Fruit fly (Drosophila melanogaster): ENCODE data around the gene glec.

Gene glec

dm6 chr3R:21869464-21870100, 13.5 kb upstream of the glec start, which contains the start of gene CG31174:
CG31174 (minus strand) TSS chr3R:21869514.
- TF ChIP-seq amos (GFP tag; IDR thresholded peaks at IDR 0.05; ENCODE audit: partially characterized antibody) (no peak), exex (tag; optimal IDR thresholded peaks at IDR 0.05) (peak; percentile 83), dimm (GFP tag; IDR thresholded peaks at IDR 0.05) (no peak), wek (GFP tag; optimal IDR thresholded peaks at IDR 0.05) (no peak), CG11504 (tag; optimal IDR thresholded peaks at IDR 0.05) (no peak), slbo (GFP tag; IDR thresholded peaks at IDR 0.05) (no peak), CG15601 (tag; optimal IDR thresholded peaks at IDR 0.05) (no peak), Hr78 (GFP tag; optimal IDR thresholded peaks at IDR 0.05) (no peak), Oli (tag; optimal IDR thresholded peaks at IDR 0.05) (no peak), jing (GFP tag; optimal IDR thresholded peaks at IDR 0.05) (no peak), CG16863 (GFP tag; optimal IDR thresholded peaks at IDR 0.05) (no peak), CG1602 (GFP tag; optimal IDR thresholded peaks at IDR 0.05) (no peak), sug (tag; optimal IDR thresholded peaks at IDR 0.05) (peak; percentile 97), CG7839 (tag; optimal IDR thresholded peaks at IDR 0.05) (no peak), sr (GFP tag; IDR thresholded peaks at IDR 0.05) (no peak), ase (GFP tag; IDR thresholded peaks at IDR 0.05) (no peak), Hr51 (GFP tag; optimal IDR thresholded peaks at IDR 0.05) (no peak), vnd (GFP tag; IDR thresholded peaks at IDR 0.05; ENCODE audit: partially characterized antibody) (0 out of 3 replicates have a peak, but pooled peaks have one; percentile 14), ci (GFP tag; IDR thresholded peaks at IDR 0.05) (peak; percentile 19; the same call in 1 of the 3 replicates), eve (GFP tag; optimal IDR thresholded peaks at IDR 0.05) (no peak), CG7357 (GFP tag; IDR thresholded peaks at IDR 0.05) (no peak), Nf-YC (tag; optimal IDR thresholded peaks at IDR 0.05) (no peak), CG15011 (GFP tag; optimal IDR thresholded peaks at IDR 0.05) (no peak), CG14965 (GFP tag; optimal IDR thresholded peaks at IDR 0.05; ENCODE audit: borderline replicate concordance) (no peak), CG12104 (GFP tag; optimal IDR thresholded peaks at IDR 0.05) (no peak), CG12659 (GFP tag; optimal IDR thresholded peaks at IDR 0.05) (no peak), chif (GFP tag; optimal IDR thresholded peaks at IDR 0.05) (no peak), CG6175 (GFP tag; IDR thresholded peaks at IDR 0.05) (peak; percentile 77), abd-A (tag; optimal IDR thresholded peaks at IDR 0.05) (no peak), CG18599 (GFP tag; optimal IDR thresholded peaks at IDR 0.05) (no peak), run (tag; optimal IDR thresholded peaks at IDR 0.05) (peak; percentile 38), Hr3 (GFP tag; optimal IDR thresholded peaks at IDR 0.05) (no peak), MESR4 (GFP tag; optimal IDR thresholded peaks at IDR 0.05) (no peak)

dm6 chr3R:21867819-21868218, 11.8 kb upstream of the glec start, which contains the start of the genes CG6569 and Cby:
CG6569 (minus strand) TSS chr3R:21867919.
Cby (plus strand) TSS chr3R:21868003.
- TF ChIP-seq ci (GFP tag; IDR thresholded peaks at IDR 0.05): no peak
- no peak for TF ChIP-seq sens-2 (GFP tag; IDR thresholded peaks at IDR 0.05)
- no peak for TF ChIP-seq Spps (tag; optimal IDR thresholded peaks at IDR 0.05)
- no peak for TF ChIP-seq ham (GFP tag; IDR thresholded peaks at IDR 0.05)
- no peak for TF ChIP-seq CG10565 (GFP tag; optimal IDR thresholded peaks at IDR 0.05)
- no peak for TF ChIP-seq CG3163 (GFP tag; optimal IDR thresholded peaks at IDR 0.05)
- no peak for TF ChIP-seq CG7839 (tag; optimal IDR thresholded peaks at IDR 0.05)
- TF ChIP-seq CG11456 (GFP tag; IDR thresholded peaks at IDR 0.05): no peak
- no peak for TF ChIP-seq CG15479 (GFP tag; optimal IDR thresholded peaks at IDR 0.05)
- TF ChIP-seq pho (GFP tag; optimal IDR thresholded peaks at IDR 0.05): no peak
- no peak for TF ChIP-seq CG8359 (GFP tag; optimal IDR thresholded peaks at IDR 0.05; ENCODE audit: borderline replicate concordance)
- no peak for TF ChIP-seq CG11560 (tag; IDR thresholded peaks at IDR 0.05)
- TF ChIP-seq CG12391 (tag; optimal IDR thresholded peaks at IDR 0.05): no peak
- TF ChIP-seq grau (tag; optimal IDR thresholded peaks at IDR 0.05): no peak
- TF ChIP-seq hkb (optimal IDR thresholded peaks at IDR 0.05): no peak
- no peak for TF ChIP-seq hkb (GFP tag; IDR thresholded peaks at IDR 0.05)
- no peak for TF ChIP-seq toy (GFP tag; IDR thresholded peaks at IDR 0.05)
- TF ChIP-seq lola (GFP tag; optimal IDR thresholded peaks at IDR 0.05): no peak
- no peak for TF ChIP-seq tll (GFP tag; optimal IDR thresholded peaks at IDR 0.05)
